Worm (Caenorhabditis elegans): ENCODE results near the gene ssp-10.

The ssp-10 gene

ce11 chrIV:9866865-9867264 is 16.0 kb upstream of the ssp-10 start:
- TF ChIP-seq R02D3.7 (tag; optimal IDR thresholded peaks at IDR 0.05) (no peak), nhr-10 (tag; optimal IDR thresholded peaks at IDR 0.05) (no peak), T26A8.4 (GFP tag; IDR thresholded peaks at IDR 0.05) (no peak), dve-1 (tag; optimal IDR thresholded peaks at IDR 0.05; ENCODE audit: insufficient read depth) (no peak), nhr-28 (tag; optimal IDR thresholded peaks at IDR 0.05) (peak; percentile 86), ZK546.5 (tag; optimal IDR thresholded peaks at IDR 0.05) (no peak)

ce11 chrIV:9864778-9865177 is 13.9 kb upstream of the ssp-10 start, which contains the start of the genes K07F5.15 and K07F5.22:
TSS of gene K07F5.15 (plus strand) at chrIV:9865078.
TSS of gene K07F5.22 (plus strand) at chrIV:9865078.
- TF ChIP-seq ces-1 (GFP tag; optimal IDR thresholded peaks at IDR 0.05): no peak
- no peak for TF ChIP-seq spr-1 (tag; optimal IDR thresholded peaks at IDR 0.05)
- TF ChIP-seq mxl-2 (GFP tag; conservative IDR thresholded peaks at IDR 0.05): no peak
- no peak for TF ChIP-seq mes-2 (tag; optimal IDR thresholded peaks at IDR 0.05; ENCODE audit: poor library complexity, severe bottlenecking)
- no peak for TF ChIP-seq nhr-28 (tag; optimal IDR thresholded peaks at IDR 0.05)
- no peak for TF ChIP-seq unc-39 (tag; optimal IDR thresholded peaks at IDR 0.05)
- TF ChIP-seq F49E8.2 (tag; optimal IDR thresholded peaks at IDR 0.05; ENCODE audit: borderline replicate concordance): no peak
- no peak for TF ChIP-seq R02D3.7 (tag; optimal IDR thresholded peaks at IDR 0.05)
- TF ChIP-seq ceh-82 (tag; optimal IDR thresholded peaks at IDR 0.05): no peak
- no peak for TF ChIP-seq Y5F2A.4 (GFP tag; optimal IDR thresholded peaks at IDR 0.05)
- TF ChIP-seq ZK337.2 (GFP tag; IDR thresholded peaks at IDR 0.05): no peak
- no peak for TF ChIP-seq ztf-11 (tag; optimal IDR thresholded peaks at IDR 0.05)
- no peak for TF ChIP-seq lir-3 (tag; optimal IDR thresholded peaks at IDR 0.05)

- TF ChIP-seq ceh-62 (tag; optimal IDR thresholded peaks at IDR 0.05) (no peak), madf-9 (GFP tag; conservative IDR thresholded peaks at IDR 0.05) (no peak), R02D3.7 (tag; optimal IDR thresholded peaks at IDR 0.05) (no peak), D1046.2 (GFP tag; IDR thresholded peaks at IDR 0.05) (no peak), snpc-4 (tag; optimal IDR thresholded peaks at IDR 0.05) (no peak), Y75B8A.6 (GFP tag; IDR thresholded peaks at IDR 0.05) (no peak), fkh-10 (GFP tag; optimal IDR thresholded peaks at IDR 0.05) (no peak)
Measured at ce11 chrIV:9863817-9864216, 13.0 kb upstream of the ssp-10 start, which contains the start of gene K07F5.16. TSS of gene K07F5.16 (plus strand) at chrIV:9864117.

ce11 chrIV:9861921-9862320 is 11.1 kb upstream of the ssp-10 start, which contains the start of gene K07F5.14:
TSS of gene K07F5.14 (plus strand) at chrIV:9862221.
- TF ChIP-seq zag-1 (tag; optimal IDR thresholded peaks at IDR 0.05) (no peak), dmd-9 (GFP tag; IDR thresholded peaks at IDR 0.05) (no peak), T26A8.4 (GFP tag; IDR thresholded peaks at IDR 0.05) (no peak)

- TF ChIP-seq arid-1 (GFP tag; conservative IDR thresholded peaks at IDR 0.05) (no peak), D1046.2 (GFP tag; IDR thresholded peaks at IDR 0.05) (no peak)
Measured at ce11 chrIV:9858970-9859369, 8.1 kb upstream of the ssp-10 start.

ce11 chrIV:9857952-9858488 is 7.2 kb upstream of the ssp-10 start, which contains the start of gene npp-1:
TSS of gene npp-1 (plus strand) at chrIV:9858488.
- TF ChIP-seq unc-62 (GFP tag; optimal IDR thresholded peaks at IDR 0.05 in 1 of 2) (peak in 1 of 2 experiments; percentile 92), unc-62 (tag; optimal IDR thresholded peaks at IDR 0.05) (no peak), nhr-10 (tag; optimal IDR thresholded peaks at IDR 0.05) (no peak), unc-130 (GFP tag; optimal IDR thresholded peaks at IDR 0.05) (peak; percentile 10), daf-16 (GFP tag; optimal IDR thresholded peaks at IDR 0.05) (no peak), daf-16 (tag; optimal IDR thresholded peaks at IDR 0.05) (peak; percentile 12), lin-38 (GFP tag; IDR thresholded peaks at IDR 0.05) (peak; percentile 86), mdl-1 (tag; optimal IDR thresholded peaks at IDR 0.05) (no peak), mes-2 (tag; optimal IDR thresholded peaks at IDR 0.05; ENCODE audit: poor library complexity, severe bottlenecking) (peak; percentile 88), arid-1 (GFP tag; conservative IDR thresholded peaks at IDR 0.05) (no peak), snpc-4 (tag; optimal IDR thresholded peaks at IDR 0.05) (no peak), nhr-28 (tag; optimal IDR thresholded peaks at IDR 0.05) (peak; percentile 17), dpl-1 (GFP tag; optimal IDR thresholded peaks at IDR 0.05) (peak; percentile 55), lin-13 (GFP tag; optimal IDR thresholded peaks at IDR 0.05) (peak; percentile 30), T20F7.1 (GFP tag; optimal IDR thresholded peaks at IDR 0.05) (peak; percentile 7), nhr-77 (tag; optimal IDR thresholded peaks at IDR 0.05) (peak; percentile 28), vab-7 (GFP tag; IDR thresholded peaks at IDR 0.05) (0 out of 2 replicates have a peak, but pooled peaks have one; percentile 5), egl-27 (tag; optimal IDR thresholded peaks at IDR 0.05) (no peak), lin-15B (tag; optimal IDR thresholded peaks at IDR 0.05) (no peak), dve-1 (tag; optimal IDR thresholded peaks at IDR 0.05; ENCODE audit: insufficient read depth) (peak; percentile 20), aha-1 (tag) (peak; percentile 57), duxl-1 (tag; optimal IDR thresholded peaks at IDR 0.05; ENCODE audit: poor library complexity) (no peak)

Data from whole organism, L4 larva.